Worm (Caenorhabditis elegans) whole organism, dauer: ENCODE measurements around the gene Y43F4B.10.
"Not testable (repeated sequence)": the region's sequence is repeated elsewhere in the genome, so short reads cannot be mapped to it uniquely, and the experiment has no call there.

ENCODE experiments used
- unc-62 ChIP-seq: sonication (generic microtip); optimal IDR thresholded peaks from 2 replicates; lab custom pipeline; 2017; ENCODE audit warnings: missing biosample characterization, missing genetic modification reagents, missing genetic modification characterization

Y43F4B.10 gene

ce11 chrIII:13313788-13314187, at the start of gene Y43F4B.10:
TSS of gene Y43F4B.10 (plus strand) at chrIII:13314068.
- TF ChIP-seq unc-62 (GFP tag; lab: Kevin White, UChicago) = no peak

ce11 chrIII:13265566-13265965, 48.3 kb upstream of the Y43F4B.10 start, which contains the start of gene F56A8.5:
TSS of gene F56A8.5 (plus strand) at chrIII:13265866.
- no peak for TF ChIP-seq unc-62 (GFP tag; lab: Kevin White, UChicago)

- TF ChIP-seq unc-62 (GFP tag; lab: Kevin White, UChicago) = no peak
These were observed 46.8 kb upstream of the Y43F4B.10 start for ce11 chrIII:13267046-13267445.

- TF ChIP-seq unc-62 (GFP tag; lab: Kevin White, UChicago) = no peak
These were observed 45.0 kb upstream of the Y43F4B.10 start, which contains the start of gene cpf-2 for ce11 chrIII:13268856-13269255. TSS of gene cpf-2 (minus strand) at chrIII:13268883.

- TF ChIP-seq unc-62 (GFP tag; lab: Kevin White, UChicago) = no peak
These were observed 43.0 kb upstream of the Y43F4B.10 start for ce11 chrIII:13270896-13271295.

- no peak for TF ChIP-seq unc-62 (GFP tag; lab: Kevin White, UChicago)
These were observed 41.6 kb upstream of the Y43F4B.10 start for ce11 chrIII:13272227-13272626.

ce11 chrIII:13272788-13273187, 41.1 kb upstream of the Y43F4B.10 start:
- TF ChIP-seq unc-62 (GFP tag; lab: Kevin White, UChicago) = no peak

ce11 chrIII:13275784-13276183, 38.1 kb upstream of the Y43F4B.10 start:
- TF ChIP-seq unc-62 (GFP tag; lab: Kevin White, UChicago) = no peak

- TF ChIP-seq unc-62 (GFP tag; lab: Kevin White, UChicago) = no peak
These were observed 36.9 kb upstream of the Y43F4B.10 start, which contains the start of gene unc-64 for ce11 chrIII:13276958-13277357. TSS of gene unc-64 (plus strand) at chrIII:13277258.

- TF ChIP-seq unc-62 (GFP tag; lab: Kevin White, UChicago) = no peak
These were observed 35.9 kb upstream of the Y43F4B.10 start for ce11 chrIII:13277881-13278500.

ce11 chrIII:13285421-13285820, 28.4 kb upstream of the Y43F4B.10 start, which contains the start of gene F56A8.8:
TSS of gene F56A8.8 (plus strand) at chrIII:13285721.
- TF ChIP-seq unc-62 (GFP tag; lab: Kevin White, UChicago) = no peak

ce11 chrIII:13292971-13293514, 20.8 kb upstream of the Y43F4B.10 start, which contains the start of gene set-25:
TSS of gene set-25 (minus strand) at chrIII:13293090.
- not testable (repeated sequence) for TF ChIP-seq unc-62 (GFP tag; lab: Kevin White, UChicago)

- not testable (repeated sequence) for TF ChIP-seq unc-62 (GFP tag; lab: Kevin White, UChicago)
These were observed 17.5 kb upstream of the Y43F4B.10 start, which contains the start of gene npp-18 for ce11 chrIII:13296289-13296874. TSS of gene npp-18 (plus strand) at chrIII:13296853.

ce11 chrIII:13298722-13299431, 15.0 kb upstream of the Y43F4B.10 start, which contains the start of gene pgm-2:
TSS of gene pgm-2 (plus strand) at chrIII:13299378.
- TF ChIP-seq unc-62 (GFP tag; lab: Kevin White, UChicago) = no peak

- TF ChIP-seq unc-62 (GFP tag; lab: Kevin White, UChicago) = no peak
These were observed 11.9 kb upstream of the Y43F4B.10 start for ce11 chrIII:13301983-13302382.

- no peak for TF ChIP-seq unc-62 (GFP tag; lab: Kevin White, UChicago)
These were observed 11.3 kb upstream of the Y43F4B.10 start for ce11 chrIII:13302578-13302977.
